Fruit fly (Drosophila melanogaster) whole organism, larva: Measurements from ENCODE around the gene Srr.

ENCODE experiments used
- noc ChIP-seq: fragments of 200-800 bp; sonication (Bioruptor generic); optimal IDR thresholded peaks from 3 replicates; lab custom pipeline; 2019; ENCODE audit warnings: missing biosample characterization, mild to moderate bottlenecking, missing genetic modification characterization, moderate library complexity

Srr gene

dm6 chr3R:9342248-9342882 is 22.8 kb upstream of the Srr start:
- peak; percentile 78 for TF ChIP-seq noc (tag; lab: Kevin White, UChicago)

DNA sequence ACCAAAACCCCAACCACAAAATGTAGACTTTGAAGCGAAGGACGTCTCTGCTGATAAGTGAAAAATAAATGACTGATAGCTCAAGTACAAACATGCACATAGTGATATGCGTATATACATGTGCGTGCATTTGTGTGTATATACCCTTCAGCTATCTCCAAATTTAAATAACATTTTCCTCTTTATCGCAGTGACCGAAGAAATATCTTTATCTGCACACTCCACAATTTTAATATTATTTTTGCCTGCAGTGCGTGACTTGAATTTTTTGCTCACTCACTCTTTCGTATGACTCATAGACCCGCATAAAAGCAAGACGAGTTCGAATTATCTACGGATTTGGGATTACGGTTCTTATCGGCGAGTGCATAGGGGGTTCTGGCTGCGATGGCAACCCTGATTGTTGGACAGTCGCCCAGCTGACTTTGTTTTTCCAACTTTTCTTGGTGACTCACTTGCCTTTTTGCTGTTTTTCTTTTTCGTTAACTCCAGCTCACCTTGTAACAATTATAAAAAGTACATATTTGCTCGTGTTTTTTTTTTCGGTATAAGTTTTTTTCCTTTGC is 22.1 kb upstream of the Srr start:
- TF ChIP-seq noc (tag; lab: Kevin White, UChicago) = no peak

dm6 chr3R:9343645-9344044 is 21.6 kb upstream of the Srr start:
- TF ChIP-seq noc (tag; lab: Kevin White, UChicago) = no peak

DNA sequence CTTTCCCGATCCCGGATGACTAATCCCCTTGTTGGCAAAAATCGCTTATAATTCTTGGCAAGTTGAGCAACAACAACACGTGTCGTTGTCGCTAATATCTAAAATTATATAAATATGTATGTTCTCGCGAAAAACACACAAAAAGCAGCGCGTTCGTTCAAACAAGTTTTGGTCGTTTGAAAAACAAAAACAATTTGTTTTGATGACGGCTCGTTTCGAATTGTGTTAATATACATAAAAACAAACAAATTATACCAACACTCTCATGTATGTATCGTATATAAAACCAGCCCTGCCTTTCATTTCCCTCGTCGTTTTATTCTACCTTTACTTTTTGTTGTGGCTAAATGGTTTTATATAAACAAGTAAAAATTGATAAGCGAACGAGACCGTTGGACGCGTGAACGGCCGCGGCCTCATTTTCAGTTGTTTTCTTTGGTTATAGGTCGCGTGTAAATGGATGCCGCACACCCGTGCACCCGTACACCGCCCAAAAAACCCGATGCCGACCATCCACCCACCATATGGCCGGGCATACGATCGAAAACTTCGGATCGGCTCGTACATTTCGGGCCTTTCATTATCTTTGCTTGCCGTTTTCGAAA is 20.9 kb upstream of the Srr start:
- TF ChIP-seq noc (tag; lab: Kevin White, UChicago) = no peak

dm6 chr3R:9344791-9345208 is 20.4 kb upstream of the Srr start:
- TF ChIP-seq noc (tag; lab: Kevin White, UChicago) = peak; percentile 49

DNA sequence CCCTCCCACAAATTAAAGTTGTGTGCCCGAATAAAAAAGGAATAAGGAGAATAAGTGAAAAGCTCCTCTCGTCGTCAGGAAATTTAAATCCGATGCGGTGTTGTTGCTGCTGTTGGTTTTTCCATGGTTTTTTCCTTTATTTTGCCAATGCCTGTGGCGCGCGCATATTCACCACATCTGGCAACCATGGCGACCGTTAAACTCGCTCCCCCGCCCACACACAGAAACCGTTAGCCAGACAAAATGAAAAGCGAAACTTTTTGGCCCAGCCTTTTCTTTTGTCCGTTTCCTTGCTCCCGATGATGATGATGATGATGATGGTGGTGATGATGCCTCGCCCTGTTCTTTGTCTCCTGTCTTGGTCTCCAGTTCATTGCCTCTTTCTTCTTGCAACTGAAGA is 19.3 kb upstream of the Srr start:
- TF ChIP-seq noc (tag; lab: Kevin White, UChicago) = no peak

dm6 chr3R:9346539-9346938 is 18.7 kb upstream of the Srr start:
- no peak for TF ChIP-seq noc (tag; lab: Kevin White, UChicago)

DNA sequence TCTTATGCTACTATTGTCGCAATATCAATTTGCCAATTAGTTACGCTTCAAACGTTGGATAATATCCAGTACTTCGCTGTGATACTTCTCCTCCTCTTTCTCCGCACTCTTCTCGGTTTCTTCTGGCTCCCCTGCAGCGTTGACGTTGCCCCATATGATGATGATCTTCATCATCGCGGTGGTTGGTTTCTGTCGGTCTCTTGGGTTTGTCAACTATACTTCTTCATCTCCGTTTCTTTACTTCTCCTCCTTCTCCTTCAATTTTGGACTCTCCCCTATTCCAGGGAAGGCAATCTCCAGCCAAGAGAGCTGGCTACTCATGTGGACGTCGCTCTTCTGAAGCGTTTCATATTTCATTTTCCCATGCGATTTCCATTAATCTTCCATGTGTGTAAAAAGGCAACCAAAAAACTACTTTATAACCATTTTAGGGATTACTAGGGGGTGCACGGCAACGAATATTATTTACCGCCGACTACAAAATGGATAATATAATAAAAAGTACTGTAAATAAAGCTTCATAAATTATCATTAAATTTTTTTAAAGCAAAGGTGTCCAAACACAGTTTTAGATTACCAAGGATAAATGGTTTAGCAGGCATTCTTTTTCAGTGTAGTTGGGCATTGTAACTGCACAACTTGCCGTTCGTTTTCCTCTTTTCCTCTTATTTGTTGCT is 17.4 kb upstream of the Srr start:
- no peak for TF ChIP-seq noc (tag; lab: Kevin White, UChicago)

- no peak for TF ChIP-seq noc (tag; lab: Kevin White, UChicago)
Measured at dm6 chr3R:9348379-9348721, 16.8 kb upstream of the Srr start.

DNA sequence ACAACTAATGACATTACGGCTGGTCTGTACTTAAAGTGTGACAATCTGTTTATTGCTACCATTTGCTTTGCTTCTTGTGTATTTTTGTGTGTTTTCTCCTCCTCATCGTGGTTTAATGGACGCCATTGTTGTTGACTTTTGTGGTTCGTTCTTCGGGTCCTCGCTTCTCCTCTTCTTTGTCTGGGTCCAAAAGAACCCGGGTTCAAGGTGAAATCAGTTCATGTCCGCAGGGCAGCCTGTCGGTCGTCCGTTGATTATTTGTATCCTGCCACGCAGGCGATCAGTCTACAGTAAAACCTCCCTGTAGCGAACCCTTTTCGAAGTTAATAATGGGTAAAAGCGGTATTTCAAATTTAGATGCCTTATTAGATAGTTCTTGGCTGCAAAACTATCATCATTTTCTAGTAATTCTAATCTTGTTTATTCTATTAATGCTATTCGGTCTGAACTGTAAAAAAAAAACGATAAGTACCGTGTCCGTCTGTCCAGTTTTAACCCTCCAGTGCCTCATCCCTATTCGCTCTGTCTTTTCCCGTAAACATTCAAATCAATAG is 15.9 kb upstream of the Srr start:
- no peak for TF ChIP-seq noc (tag; lab: Kevin White, UChicago)

DNA sequence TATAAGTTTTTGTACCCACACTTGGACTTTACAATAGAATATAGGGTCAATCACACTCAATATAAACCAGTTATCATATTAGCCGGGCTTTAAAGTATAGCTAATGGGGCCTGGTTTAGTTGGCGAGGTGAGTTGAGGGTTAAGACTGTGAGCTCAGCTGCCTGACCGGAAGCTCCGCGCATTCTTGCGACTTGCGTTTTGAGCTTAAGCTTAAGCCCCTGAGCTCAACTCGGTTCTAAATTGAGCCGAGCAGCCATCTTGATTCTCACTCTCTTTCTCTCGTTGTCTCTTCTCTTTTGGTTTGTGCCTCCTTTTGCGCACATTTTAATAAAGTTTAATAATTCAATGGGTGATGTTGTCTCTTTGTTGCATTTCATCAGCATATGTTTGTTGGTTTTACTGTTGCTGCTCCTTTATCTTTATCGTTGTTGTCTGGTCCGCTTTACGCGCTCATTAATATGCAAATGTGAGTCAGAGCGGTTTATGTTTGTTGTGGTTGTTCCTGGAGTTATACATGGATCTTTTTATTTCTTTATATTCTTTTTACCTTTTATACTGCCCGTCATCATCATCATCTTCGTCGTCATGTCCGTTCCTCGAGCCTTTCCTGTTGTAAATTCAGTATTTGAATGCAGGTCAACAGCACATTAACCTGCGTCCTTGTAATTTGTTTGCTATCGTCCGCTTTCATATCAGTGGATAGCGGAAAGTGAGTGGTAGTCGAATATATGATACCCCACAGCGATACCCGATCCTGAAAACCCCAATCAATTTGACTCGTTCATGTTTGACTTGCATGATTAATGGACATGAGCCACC is 14.4 kb upstream of the Srr start:
- TF ChIP-seq noc (tag; lab: Kevin White, UChicago) = no peak

DNA sequence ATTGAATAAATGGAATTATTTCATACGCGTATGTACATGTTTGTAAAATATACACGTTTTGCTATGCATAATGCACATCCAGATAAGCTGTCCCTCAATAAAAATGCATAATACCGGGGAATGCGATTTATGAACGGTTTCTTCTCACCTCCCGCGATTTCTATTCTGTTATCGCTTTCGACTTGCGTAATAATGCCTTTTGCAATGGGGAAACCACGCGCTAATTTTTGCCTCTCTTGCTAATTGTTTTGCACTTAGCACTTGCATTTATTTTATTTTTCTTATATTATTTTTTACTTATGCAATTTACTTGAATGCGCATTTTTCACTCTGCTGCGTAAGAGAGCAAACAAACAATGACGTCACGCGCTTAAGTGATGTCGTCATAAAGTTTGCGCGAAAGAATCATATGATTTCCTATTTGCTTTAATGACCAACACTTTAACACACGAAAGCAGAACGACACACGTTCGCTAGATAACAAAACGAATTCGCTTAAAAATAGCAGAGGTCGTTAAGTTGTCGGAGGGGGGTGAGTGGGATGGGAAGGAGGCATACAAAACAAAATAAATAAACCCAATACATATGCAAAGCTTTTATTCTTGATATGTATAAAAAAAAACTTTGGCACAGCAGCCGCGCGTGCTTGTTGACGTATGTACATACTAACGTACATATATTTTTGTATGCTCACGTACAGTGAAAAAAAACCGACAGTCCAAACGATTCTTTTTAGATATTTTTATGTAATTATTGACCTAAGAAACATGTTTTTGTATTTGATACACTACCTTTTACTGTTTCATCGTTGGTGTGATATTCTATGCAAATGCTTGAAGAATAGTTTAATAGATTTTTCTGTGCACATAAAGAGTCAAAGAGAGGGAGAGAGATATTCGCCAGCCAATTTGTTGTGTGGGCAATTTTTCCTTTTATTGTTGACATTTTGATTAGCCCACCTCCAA is 13.5 kb upstream of the Srr start:
- TF ChIP-seq noc (tag; lab: Kevin White, UChicago) = peak; percentile 85

DNA sequence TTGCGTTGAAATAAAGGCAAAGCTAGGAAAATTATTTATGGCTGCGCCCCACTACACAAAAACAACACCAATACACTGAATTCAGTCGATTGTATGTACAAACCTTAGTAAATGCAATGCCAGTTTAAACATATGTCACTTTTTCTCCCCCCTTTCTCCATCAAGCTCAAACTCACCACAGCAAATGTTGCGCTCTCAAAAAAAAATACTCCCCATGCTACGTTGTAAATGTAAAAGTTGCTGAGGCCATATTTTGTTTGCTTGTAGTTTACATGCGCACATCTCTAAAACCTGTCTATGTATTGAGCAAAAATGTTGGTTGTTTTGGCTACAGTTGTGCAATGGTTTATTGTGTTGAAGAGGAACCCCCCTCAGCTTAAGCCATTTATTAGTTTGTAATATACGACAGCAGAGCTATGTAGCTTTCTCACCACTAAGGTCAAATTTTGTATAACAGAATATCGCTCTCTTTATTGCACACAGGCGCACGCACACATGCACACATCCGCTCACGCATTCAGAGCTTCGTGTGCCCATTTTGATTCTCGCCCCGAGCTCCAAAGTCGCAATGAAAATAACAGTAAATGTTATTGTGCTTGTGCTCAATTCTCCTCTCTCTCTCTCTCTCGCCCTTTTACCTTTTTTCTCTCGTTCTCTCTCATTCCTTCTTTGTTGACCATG is 12.5 kb upstream of the Srr start:
- TF ChIP-seq noc (tag; lab: Kevin White, UChicago) = no peak

DNA sequence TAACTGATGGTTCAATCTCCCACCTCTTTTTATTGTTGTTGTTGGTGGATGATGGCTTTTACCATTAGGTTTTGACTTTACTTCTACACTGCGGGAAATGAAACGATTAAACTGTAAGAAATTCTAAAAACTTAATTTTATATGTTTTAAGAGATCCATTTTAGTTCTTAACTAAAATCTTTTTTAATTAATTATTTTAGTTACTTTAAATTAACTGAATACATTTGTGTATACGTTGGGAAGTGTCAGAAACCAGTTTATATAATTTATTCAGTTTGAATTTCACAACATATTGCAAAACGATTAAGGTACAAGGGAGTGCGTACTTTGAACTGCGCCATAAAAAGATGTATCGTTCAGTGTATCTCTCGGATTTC is 11.9 kb upstream of the Srr start:
- peak; percentile 71 for TF ChIP-seq noc (tag; lab: Kevin White, UChicago)
